Worm (Caenorhabditis elegans) whole organism, L4 larva: ENCODE results near the gene pqn-39.

Experiments used
- aly-2 ChIP-seq: sonication (generic microtip); optimal IDR thresholded peaks from 2 replicates; lab custom pipeline; 2018; ENCODE audit warnings: missing biosample characterization, missing genetic modification characterization
- arid-1 ChIP-seq: fragments of 200-800 bp; sonication (Bioruptor generic); conservative IDR thresholded peaks from 2 replicates; pipeline ENCODE4 v1.3.6; 2022; ENCODE audit warnings: missing genetic modification reagents, missing genetic modification characterization, missing compliant biosample characterization
- ceh-28 ChIP-seq: fragments of 150-350 bp; optimal IDR thresholded peaks from 2 replicates; lab custom pipeline; 2014; ENCODE audit warnings: missing biosample characterization, missing genetic modification reagents, missing genetic modification characterization
- lsy-2 ChIP-seq, 2 experiments: fragments of 150-350 bp in 1 of 2; sonication (generic microtip) in 1 of 2; optimal IDR thresholded peaks; 2 replicates each; lab custom pipeline; 2014 to 2017; ENCODE audit warnings: missing biosample characterization in 2 of 2, missing genetic modification characterization in 2 of 2
- mxl-3 ChIP-seq: fragments of 200-800 bp; sonication (Bioruptor generic); optimal IDR thresholded peaks from 2 replicates; lab custom pipeline; 2018; ENCODE audit warnings: mild to moderate bottlenecking, missing genetic modification characterization, missing compliant biosample characterization

DNA sequence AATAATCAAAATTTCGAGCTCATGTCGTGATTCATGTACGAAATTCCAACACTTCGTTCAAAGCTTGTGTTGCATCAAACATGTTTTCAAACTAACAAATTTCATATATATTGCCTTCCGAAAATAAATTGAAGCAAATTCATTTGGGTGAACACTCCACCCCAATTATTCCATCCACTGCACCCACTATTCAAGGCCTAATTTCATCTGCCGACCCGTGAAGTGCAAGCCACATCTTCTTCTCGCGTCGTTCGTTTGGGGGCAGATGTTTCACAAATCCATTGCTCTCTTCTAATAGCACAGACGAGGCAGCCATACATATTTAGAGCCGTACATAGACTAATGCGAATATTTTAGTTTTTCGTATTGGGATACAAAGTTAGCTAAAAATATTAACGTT is 24.3 kb downstream of the pqn-39 start:
- TF ChIP-seq ceh-28 = no peak
- TF ChIP-seq arid-1 (GFP tag; lab: Robert Waterston, UW) = no peak
- TF ChIP-seq mxl-3 (GFP tag; lab: Kevin White, UChicago) = no peak
- no peak for TF ChIP-seq lsy-2 (tag; optimal IDR thresholded peaks at IDR 0.05; lab: Kevin White, UChicago)
- TF ChIP-seq aly-2 (tag; lab: Kevin White, UChicago) = no peak
